Fruit fly (Drosophila melanogaster) ovary, adult (tissue): ENCODE results near the gene CG1738.

Experiments used
- CG17801 ChIP-seq: fragments of 200-800 bp; optimal IDR thresholded peaks from 2 replicates; lab custom pipeline; 2019; ENCODE audit warnings: missing biosample characterization, mild to moderate bottlenecking, missing genetic modification characterization, moderate library complexity; ENCODE audit not compliant: partially characterized antibody

The CG1738 gene

dm6 chrX:11348829-11349228 lies at the start of gene CG1738:
Gene CG1738, plus strand, starts transcription at chrX:11349049.
- peak; percentile 39 for TF ChIP-seq CG17801 (GFP tag; lab: Kevin White, UChicago)

- TF ChIP-seq CG17801 (GFP tag; lab: Kevin White, UChicago): no peak
Observed at dm6 chrX:11302683-11303082, 46.2 kb upstream of the CG1738 start, which contains the start of gene CG44422. Gene CG44422, minus strand, starts transcription at chrX:11302783.

- no peak for TF ChIP-seq CG17801 (GFP tag; lab: Kevin White, UChicago)
Observed at dm6 chrX:11311108-11311507, 37.7 kb upstream of the CG1738 start, which contains the start of gene Ir10a. Gene Ir10a, minus strand, starts transcription at chrX:11311208.

dm6 chrX:11319916-11320315 lies 28.9 kb upstream of the CG1738 start:
- no peak for TF ChIP-seq CG17801 (GFP tag; lab: Kevin White, UChicago)

- TF ChIP-seq CG17801 (GFP tag; lab: Kevin White, UChicago): no peak
Observed at dm6 chrX:11322257-11322656, 26.6 kb upstream of the CG1738 start, which contains the start of gene sisA. Gene sisA, minus strand, starts transcription at chrX:11322357.

dm6 chrX:11322659-11323058 lies 26.2 kb upstream of the CG1738 start:
- no peak for TF ChIP-seq CG17801 (GFP tag; lab: Kevin White, UChicago)

- TF ChIP-seq CG17801 (GFP tag; lab: Kevin White, UChicago): peak; percentile 45
Observed at dm6 chrX:11325175-11325768, 23.6 kb upstream of the CG1738 start, which contains the start of gene Gapvd1. Gene Gapvd1, plus strand, starts transcription at chrX:11325385.

dm6 chrX:11326213-11326731 lies 22.6 kb upstream of the CG1738 start:
- peak; percentile 85 for TF ChIP-seq CG17801 (GFP tag; lab: Kevin White, UChicago)

dm6 chrX:11338047-11338747 lies 10.7 kb upstream of the CG1738 start:
- peak; percentile 32 for TF ChIP-seq CG17801 (GFP tag; lab: Kevin White, UChicago)

- TF ChIP-seq CG17801 (GFP tag; lab: Kevin White, UChicago): peak; percentile 41
Observed at dm6 chrX:11338973-11339867, 9.6 kb upstream of the CG1738 start.

- no peak for TF ChIP-seq CG17801 (GFP tag; lab: Kevin White, UChicago)
Observed at dm6 chrX:11339868-11340548, 8.8 kb upstream of the CG1738 start, which contains the start of the genes CG34348 and Kap3. Gene CG34348, plus strand, starts transcription at chrX:11339873. Gene Kap3, minus strand, starts transcription at chrX:11340084.

dm6 chrX:11340719-11341322 lies 8.0 kb upstream of the CG1738 start:
- TF ChIP-seq CG17801 (GFP tag; lab: Kevin White, UChicago): no peak

- TF ChIP-seq CG17801 (GFP tag; lab: Kevin White, UChicago): no peak
Observed at dm6 chrX:11342168-11342567, 6.7 kb upstream of the CG1738 start.

dm6 chrX:11342771-11343170 lies 6.1 kb upstream of the CG1738 start:
- TF ChIP-seq CG17801 (GFP tag; lab: Kevin White, UChicago): no peak
